Fruit fly (Drosophila melanogaster) whole organism, embryonic: ENCODE measurements around the gene Usp10.
A peak's percentile ranks its signal among the peaks of the same experiment; 100 is the strongest.

Source experiments
- C15 ChIP-seq: fragments of 200-800 bp; sonication (Bioruptor generic); IDR thresholded peaks from 3 replicates; pipeline ENCODE4 v1.3.6; 2022; ENCODE audit warnings: missing biosample characterization, missing genetic modification characterization
- CG10147 ChIP-seq: fragments of 200-800 bp; sonication (Bioruptor generic); optimal IDR thresholded peaks from 2 replicates; lab custom pipeline; 2019; ENCODE audit warnings: missing biosample characterization, mild to moderate bottlenecking, missing genetic modification characterization, moderate library complexity
- CG11093 ChIP-seq: fragments of 200-800 bp; sonication (Bioruptor generic); IDR thresholded peaks from 3 replicates; pipeline ENCODE4 v1.3.6; 2022; ENCODE audit warnings: missing biosample characterization, missing genetic modification characterization
- CG1233 ChIP-seq: fragments of 200-800 bp; sonication (Bioruptor generic); optimal IDR thresholded peaks from 4 replicates; lab custom pipeline; 2018; ENCODE audit warnings: missing biosample characterization, mild to moderate bottlenecking, missing genetic modification characterization
- CG13296 ChIP-seq: fragments of 200-800 bp; sonication (Bioruptor generic); optimal IDR thresholded peaks from 3 replicates; lab custom pipeline; 2018; ENCODE audit warnings: missing biosample characterization, mild to moderate bottlenecking, missing genetic modification characterization
- CG15269 ChIP-seq: fragments of 200-800 bp; sonication (Bioruptor generic); optimal IDR thresholded peaks from 2 replicates; lab custom pipeline; 2018; ENCODE audit warnings: missing biosample characterization, mild to moderate bottlenecking, missing genetic modification characterization, moderate library complexity
- CG16779 ChIP-seq: fragments of 200-800 bp; sonication (Bioruptor generic); IDR thresholded peaks from 2 replicates; pipeline ENCODE4 v1.3.6; 2022; ENCODE audit warnings: missing biosample characterization, missing genetic modification characterization
- CG18764 ChIP-seq: fragments of 200-800 bp; sonication (Bioruptor generic); optimal IDR thresholded peaks from 3 replicates; lab custom pipeline; 2016; ENCODE audit warnings: missing biosample characterization, missing genetic modification characterization
- CG2202 ChIP-seq: fragments of 200-800 bp; sonication (Bioruptor generic); optimal IDR thresholded peaks from 2 replicates; lab custom pipeline; 2018; ENCODE audit warnings: missing biosample characterization, mild to moderate bottlenecking, missing genetic modification characterization
- CG33557 ChIP-seq: fragments of 200-800 bp; sonication (Bioruptor generic); optimal IDR thresholded peaks from 2 replicates; lab custom pipeline; 2019; ENCODE audit warnings: missing biosample characterization, mild to moderate bottlenecking, missing genetic modification characterization, moderate library complexity
- CG3407 ChIP-seq: fragments of 200-800 bp; sonication (Bioruptor generic); optimal IDR thresholded peaks from 2 replicates; lab custom pipeline; 2018; ENCODE audit warnings: missing biosample characterization, mild to moderate bottlenecking, missing genetic modification characterization
- CG34376 ChIP-seq: fragments of 200-800 bp; sonication (Bioruptor generic); optimal IDR thresholded peaks from 2 replicates; lab custom pipeline; 2018; ENCODE audit warnings: missing biosample characterization, mild to moderate bottlenecking, missing genetic modification characterization
- CG4617 ChIP-seq: fragments of 200-800 bp; sonication (Bioruptor generic); optimal IDR thresholded peaks from 3 replicates; lab custom pipeline; 2016; ENCODE audit warnings: missing biosample characterization, missing genetic modification characterization, borderline replicate concordance
- CG6272 ChIP-seq: fragments of 200-800 bp; sonication (Bioruptor generic); IDR thresholded peaks from 2 replicates; pipeline ENCODE4 v1.3.6; 2022; ENCODE audit warnings: missing biosample characterization, missing genetic modification characterization
- CG6683 ChIP-seq: fragments of 200-800 bp; sonication (Bioruptor generic); optimal IDR thresholded peaks from 2 replicates; lab custom pipeline; 2017; ENCODE audit warnings: missing biosample characterization, mild to moderate bottlenecking, missing genetic modification characterization, missing genetic modification reagents
- CG6813 ChIP-seq: fragments of 200-800 bp; sonication (Bioruptor generic); optimal IDR thresholded peaks from 2 replicates; lab custom pipeline; 2017; ENCODE audit warnings: missing biosample characterization, missing genetic modification characterization, mild to moderate bottlenecking, moderate library complexity, missing genetic modification reagents
- CG7357 ChIP-seq: fragments of 200-800 bp; sonication (Bioruptor generic); IDR thresholded peaks from 3 replicates; pipeline ENCODE4 v1.3.6; 2022; ENCODE audit warnings: missing biosample characterization, missing genetic modification characterization
- CG9817 ChIP-seq: fragments of 200-800 bp; sonication (Bioruptor generic); optimal IDR thresholded peaks from 2 replicates; lab custom pipeline; 2018; ENCODE audit warnings: missing biosample characterization, mild to moderate bottlenecking, missing genetic modification characterization, moderate library complexity
- Gsc ChIP-seq: fragments of 200-800 bp; sonication (Bioruptor generic); IDR thresholded peaks from 2 replicates; pipeline ENCODE4 v1.3.6; 2022; ENCODE audit warnings: missing biosample characterization, missing genetic modification characterization
- H15 ChIP-seq: fragments of 200-800 bp; sonication (Bioruptor generic); IDR thresholded peaks from 3 replicates; pipeline ENCODE4 v1.3.6; 2022; ENCODE audit warnings: missing biosample characterization, missing genetic modification characterization
- H2.0 ChIP-seq: fragments of 200-800 bp; sonication (Bioruptor generic); IDR thresholded peaks from 2 replicates; pipeline ENCODE4 v1.3.6; 2022; ENCODE audit warnings: missing biosample characterization, missing genetic modification characterization
- Hey ChIP-seq: fragments of 200-800 bp; sonication (Bioruptor generic); optimal IDR thresholded peaks from 3 replicates; lab custom pipeline; 2018; ENCODE audit warnings: missing biosample characterization, mild to moderate bottlenecking, missing genetic modification characterization
- Hr3 ChIP-seq: fragments of 200-800 bp; sonication (Bioruptor generic); optimal IDR thresholded peaks from 3 replicates; lab custom pipeline; 2016; ENCODE audit warnings: missing biosample characterization, missing genetic modification characterization
- MTF-1 ChIP-seq: fragments of 200-800 bp; sonication (Bioruptor generic); optimal IDR thresholded peaks from 2 replicates; lab custom pipeline; 2018; ENCODE audit warnings: missing biosample characterization, mild to moderate bottlenecking, missing genetic modification characterization, borderline replicate concordance
- Ptx1 ChIP-seq: fragments of 200-800 bp; sonication (Bioruptor generic); IDR thresholded peaks from 2 replicates; pipeline ENCODE4 v1.3.6; 2022; ENCODE audit warnings: missing biosample characterization, missing genetic modification characterization
- Scr ChIP-seq: fragments of 200-800 bp; sonication (Bioruptor generic); IDR thresholded peaks from 2 replicates; pipeline ENCODE4 v1.3.6; 2022; ENCODE audit warnings: missing biosample characterization, missing genetic modification characterization; ENCODE audit not compliant: partially characterized antibody
- Side ChIP-seq: fragments of 200-800 bp; sonication (Bioruptor generic); optimal IDR thresholded peaks from 2 replicates; lab custom pipeline; 2016; ENCODE audit warnings: missing biosample characterization, missing genetic modification characterization
- Trl ChIP-seq, 3 experiments: fragments of >200 bp in 2 of 3; fragments of 200-800 bp in 1 of 3; sonication (Bioruptor generic) in 1 of 3; optimal IDR thresholded peaks; 2 replicates in 1 of 3; 3 replicates in 2 of 3; lab custom pipeline; 2016 to 2017; ENCODE audit warnings: missing biosample characterization in 1 of 3, missing genetic modification characterization in 1 of 3
- bab2 ChIP-seq: fragments of 200-800 bp; sonication (Bioruptor generic); optimal IDR thresholded peaks from 2 replicates; lab custom pipeline; 2016; ENCODE audit warnings: missing biosample characterization, missing genetic modification characterization
- crc ChIP-seq: fragments of 200-800 bp; sonication (Bioruptor generic); optimal IDR thresholded peaks from 2 replicates; lab custom pipeline; 2016; ENCODE audit warnings: missing biosample characterization, missing genetic modification characterization
- cwo ChIP-seq: fragments of 200-800 bp; sonication (Bioruptor generic); optimal IDR thresholded peaks from 3 replicates; lab custom pipeline; 2017; ENCODE audit warnings: missing biosample characterization, missing genetic modification characterization, mild to moderate bottlenecking, moderate library complexity, missing genetic modification reagents
- fd64A ChIP-seq: fragments of 200-800 bp; sonication (Bioruptor generic); optimal IDR thresholded peaks from 3 replicates; lab custom pipeline; 2018; ENCODE audit warnings: missing biosample characterization, mild to moderate bottlenecking, missing genetic modification characterization
- fd96Cb ChIP-seq: fragments of 200-800 bp; sonication (Bioruptor generic); optimal IDR thresholded peaks from 2 replicates; lab custom pipeline; 2018; ENCODE audit warnings: missing biosample characterization, mild to moderate bottlenecking, missing genetic modification characterization, moderate library complexity
- fru ChIP-seq: fragments of >200 bp; optimal IDR thresholded peaks from 2 replicates; lab custom pipeline; 2017
- ken ChIP-seq: fragments of 200-800 bp; sonication (Bioruptor generic); IDR thresholded peaks from 3 replicates; pipeline ENCODE4 v1.3.6; 2022; ENCODE audit warnings: missing biosample characterization, missing genetic modification characterization
- klu ChIP-seq: fragments of 200-800 bp; sonication (Bioruptor generic); IDR thresholded peaks from 2 replicates; pipeline ENCODE4 v1.3.6; 2022; ENCODE audit warnings: missing biosample characterization, missing genetic modification characterization
- lov ChIP-seq, 2 experiments: fragments of 200-800 bp in 1 of 2; fragments of >200 bp in 1 of 2; sonication (Bioruptor generic) in 1 of 2; IDR thresholded peaks in 1 of 2; optimal IDR thresholded peaks in 1 of 2; 2 replicates in 1 of 2; 3 replicates in 1 of 2; pipeline versions ENCODE4 v1.3.6 to Lab custom; 2017 to 2022; ENCODE audit warnings: missing biosample characterization in 1 of 2, missing genetic modification characterization in 1 of 2
- org-1 ChIP-seq: fragments of 200-800 bp; sonication (Bioruptor generic); optimal IDR thresholded peaks from 2 replicates; lab custom pipeline; 2017; ENCODE audit warnings: missing biosample characterization, missing genetic modification characterization
- peb ChIP-seq: fragments of 200-800 bp; sonication (Bioruptor generic); IDR thresholded peaks from 2 replicates; pipeline ENCODE4 v1.3.6; 2022; ENCODE audit warnings: missing biosample characterization, missing genetic modification characterization
- pho ChIP-seq: fragments of 200-800 bp; sonication (Bioruptor generic); optimal IDR thresholded peaks from 2 replicates; lab custom pipeline; 2016; ENCODE audit warnings: missing biosample characterization, missing genetic modification characterization
- pros ChIP-seq: fragments of 200-800 bp; sonication (Bioruptor generic); optimal IDR thresholded peaks from 3 replicates; lab custom pipeline; 2019; ENCODE audit warnings: missing biosample characterization, mild to moderate bottlenecking, missing genetic modification characterization, moderate library complexity
- repo ChIP-seq: fragments of 200-800 bp; sonication (Bioruptor generic); optimal IDR thresholded peaks from 2 replicates; lab custom pipeline; 2016; ENCODE audit warnings: missing biosample characterization, missing genetic modification characterization
- scrt ChIP-seq: fragments of 200-800 bp; sonication (Bioruptor generic); optimal IDR thresholded peaks from 2 replicates; lab custom pipeline; 2018; ENCODE audit warnings: missing biosample characterization, mild to moderate bottlenecking, missing genetic modification characterization, moderate library complexity
- sd ChIP-seq: fragments of 200-800 bp; sonication (Bioruptor generic); optimal IDR thresholded peaks from 3 replicates; lab custom pipeline; 2018; ENCODE audit warnings: missing biosample characterization, mild to moderate bottlenecking, missing genetic modification characterization, moderate library complexity
- ssp ChIP-seq: fragments of 200-800 bp; sonication (Bioruptor generic); IDR thresholded peaks from 2 replicates; pipeline ENCODE4 v1.3.6; 2022; ENCODE audit warnings: missing biosample characterization, missing genetic modification characterization
- tio ChIP-seq: fragments of 200-800 bp; sonication (Bioruptor generic); optimal IDR thresholded peaks from 2 replicates; lab custom pipeline; 2017; ENCODE audit warnings: missing biosample characterization, missing genetic modification characterization, inconsistent platforms
- wek ChIP-seq: fragments of 200-800 bp; sonication (Bioruptor generic); optimal IDR thresholded peaks from 3 replicates; lab custom pipeline; 2018; ENCODE audit warnings: missing biosample characterization, mild to moderate bottlenecking, missing genetic modification characterization, moderate library complexity

Usp10 gene

DNA sequence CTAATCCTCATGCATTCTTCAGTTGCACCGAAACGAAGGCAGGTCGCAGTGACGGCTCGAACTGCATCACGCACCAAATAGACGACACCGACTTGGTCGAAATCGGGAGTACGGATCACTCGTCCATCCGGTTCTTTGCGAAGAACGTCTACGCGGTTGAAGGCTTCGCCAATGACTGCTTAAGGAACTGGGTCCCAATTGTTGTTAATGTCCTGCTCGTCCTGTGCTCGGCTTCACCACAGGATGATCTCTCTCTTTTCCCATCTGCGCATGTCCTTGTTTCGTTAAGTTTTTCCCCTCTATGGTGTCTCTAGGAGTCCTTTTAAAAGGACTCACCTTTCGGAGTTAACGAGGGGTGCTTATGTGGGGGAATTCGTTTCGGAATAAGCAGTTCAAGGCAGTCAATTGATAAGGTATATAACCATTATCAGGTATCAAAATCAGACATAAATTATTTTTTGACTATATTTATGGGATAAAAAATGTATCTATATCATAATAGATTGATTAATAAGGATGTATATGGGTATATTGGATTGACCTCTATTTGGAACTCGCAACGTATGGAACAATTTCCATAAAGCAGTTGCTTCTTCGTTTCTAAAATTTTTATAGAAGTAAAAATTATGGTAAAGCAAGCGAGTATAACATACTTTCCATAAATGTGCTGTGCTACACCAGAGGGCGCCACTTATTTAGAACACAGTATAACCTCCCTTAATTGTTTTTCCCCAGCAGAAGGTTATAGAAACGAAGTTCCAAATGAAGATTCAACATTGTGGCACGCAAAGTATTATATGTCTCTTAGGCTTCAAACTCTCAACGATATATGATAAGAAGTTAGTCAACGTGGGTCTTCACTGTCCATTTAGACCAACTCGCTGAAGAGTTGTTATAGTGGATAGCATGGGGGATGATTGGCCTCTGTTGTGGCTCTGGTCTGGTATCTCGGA is 14.4 kb upstream of the Usp10 start, which contains the start of gene dpr20 (continued):
- TF ChIP-seq fd96Cb (peak; percentile 65), lov (optimal IDR thresholded peaks at IDR 0.05; lab: Kevin White, UChicago) (no peak), lov (GFP tag; IDR thresholded peaks at IDR 0.05; lab: Robert Waterston, UW) (peak; percentile 75; the same call in 2 of the 3 replicates), CG6272 (GFP tag; lab: Robert Waterston, UW) (peak; percentile 84), Scr (no peak), CG7357 (peak; percentile 77), CG3407 (GFP tag; lab: Kevin White, UChicago) (peak; percentile 14), CG11093 (GFP tag; lab: Robert Waterston, UW) (peak; percentile 85), pros (GFP tag; lab: Kevin White, UChicago) (peak; percentile 40), CG15269 (tag; lab: Kevin White, UChicago) (peak; percentile 83), bab2 (GFP tag; lab: Kevin White, UChicago) (peak; percentile 72), C15 (peak; percentile 77; the same call in 2 of the 3 replicates), org-1 (GFP tag; lab: Kevin White, UChicago) (peak; percentile 49), Trl (optimal IDR thresholded peaks at IDR 0.05; lab: Kevin White, UChicago) (no peak), Trl (GFP tag; optimal IDR thresholded peaks at IDR 0.05; lab: Kevin White, UChicago) (peak; percentile 66), cwo (GFP tag; lab: Kevin White, UChicago) (peak; percentile 53), peb (peak; percentile 80), Gsc (GFP tag; lab: Robert Waterston, UW) (no peak), H15 (GFP tag; lab: Robert Waterston, UW) (peak; percentile 82), CG16779 (GFP tag; lab: Robert Waterston, UW) (peak; percentile 84), Hey (peak; percentile 14), CG10147 (peak; percentile 62), repo (GFP tag; lab: Kevin White, UChicago) (peak; percentile 34), CG6813 (GFP tag; lab: Kevin White, UChicago) (peak; percentile 46), pho (peak; percentile 71), MTF-1 (GFP tag; lab: Kevin White, UChicago) (peak; percentile 38), ken (GFP tag; lab: Robert Waterston, UW) (peak; percentile 88), Ptx1 (GFP tag; lab: Robert Waterston, UW) (peak; percentile 92), CG9817 (tag; lab: Kevin White, UChicago) (peak; percentile 80), ssp (GFP tag; lab: Robert Waterston, UW) (peak; percentile 64), CG1233 (GFP tag; lab: Kevin White, UChicago) (peak; percentile 34), CG4617 (GFP tag; lab: Kevin White, UChicago) (peak; percentile 25), fd64A (no peak), H2.0 (GFP tag; lab: Robert Waterston, UW) (peak; percentile 85), CG34376 (GFP tag; lab: Kevin White, UChicago) (peak; percentile 56), tio (GFP tag; lab: Kevin White, UChicago) (peak; percentile 55), klu (GFP tag; lab: Robert Waterston, UW) (peak; percentile 66), Hr3 (GFP tag; lab: Kevin White, UChicago) (peak; percentile 64), Side (GFP tag; lab: Kevin White, UChicago) (peak; percentile 76), wek (GFP tag; lab: Kevin White, UChicago) (peak; percentile 40), CG33557 (GFP tag; lab: Kevin White, UChicago) (peak; percentile 3), CG6683 (GFP tag; lab: Kevin White, UChicago) (peak; percentile 49), crc (peak; percentile 55), scrt (GFP tag; lab: Kevin White, UChicago) (peak; percentile 76), CG13296 (GFP tag; lab: Kevin White, UChicago) (peak; percentile 70), CG2202 (tag; lab: Kevin White, UChicago) (peak; percentile 10), CG18764 (GFP tag; lab: Kevin White, UChicago) (peak; percentile 32), sd (tag; lab: Kevin White, UChicago) (peak; percentile 13), fru (lab: Kevin White, UChicago) (no peak)
